Fruit fly (Drosophila melanogaster) whole organism, embryonic: ENCODE results near the gene CG31121.

Experiments
- CG1602 ChIP-seq: fragments of 200-800 bp; sonication (Bioruptor generic); optimal IDR thresholded peaks from 3 replicates; lab custom pipeline; 2016; ENCODE audit warnings: missing biosample characterization, missing genetic modification characterization
- CG16779 ChIP-seq: fragments of 200-800 bp; sonication (Bioruptor generic); IDR thresholded peaks from 2 replicates; pipeline ENCODE4 v1.3.6; 2022; ENCODE audit warnings: missing biosample characterization, missing genetic modification characterization
- CG18476 ChIP-seq: fragments of 200-800 bp; sonication (Bioruptor generic); optimal IDR thresholded peaks from 2 replicates; lab custom pipeline; 2016; ENCODE audit warnings: missing biosample characterization, mild to moderate bottlenecking, missing genetic modification characterization
- GATAe ChIP-seq: fragments of 200-800 bp; sonication (Bioruptor generic); conservative IDR thresholded peaks from 2 replicates; pipeline ENCODE4 v1.3.6; 2022; ENCODE audit warnings: missing biosample characterization, missing genetic modification characterization
- abd-A ChIP-seq: fragments of 200-800 bp; sonication (Bioruptor generic); optimal IDR thresholded peaks from 3 replicates; lab custom pipeline; 2019; ENCODE audit warnings: missing biosample characterization, mild to moderate bottlenecking, missing genetic modification characterization, moderate library complexity
- hth ChIP-seq: fragments of >200 bp; optimal IDR thresholded peaks from 2 replicates; lab custom pipeline; 2017; ENCODE audit warnings: inconsistent platforms
- inv ChIP-seq: fragments of 200-800 bp; sonication (Bioruptor generic); IDR thresholded peaks from 2 replicates; pipeline ENCODE4 v1.3.6; 2022; ENCODE audit warnings: missing biosample characterization, missing genetic modification characterization; ENCODE audit not compliant: partially characterized antibody
- pros ChIP-seq: fragments of 200-800 bp; sonication (Bioruptor generic); optimal IDR thresholded peaks from 3 replicates; lab custom pipeline; 2019; ENCODE audit warnings: missing biosample characterization, mild to moderate bottlenecking, missing genetic modification characterization, moderate library complexity
- sens-2 ChIP-seq: fragments of 200-800 bp; sonication (Bioruptor generic); IDR thresholded peaks from 2 replicates; pipeline ENCODE4 v1.3.6; 2022; ENCODE audit warnings: missing biosample characterization, missing genetic modification characterization

- TF ChIP-seq inv (GFP tag; lab: Robert Waterston, UW) (no peak), CG18476 (GFP tag; lab: Kevin White, UChicago) (no peak), CG16779 (GFP tag; lab: Robert Waterston, UW) (no peak), pros (GFP tag; lab: Kevin White, UChicago) (no peak), abd-A (tag; lab: Kevin White, UChicago) (no peak), CG1602 (GFP tag; lab: Kevin White, UChicago) (no peak), GATAe (GFP tag; lab: Robert Waterston, UW) (no peak), hth (lab: Kevin White, UChicago) (no peak), sens-2 (GFP tag; lab: Robert Waterston, UW) (no peak)
Observed at dm6 chr3R:24931856-24932255, 37.5 kb upstream of the CG31121 start, which contains the start of gene CG11771.
